Fruit fly (Drosophila melanogaster) Kc167 (cell line): ENCODE results near the gene mRpS33.

Source experiments
- Myc ChIP-seq: fragments of >200 bp; optimal IDR thresholded peaks from 2 replicates; lab custom pipeline; 2017; ENCODE audit warnings: missing external identifiers
- Sin3A ChIP-seq: fragments of >200 bp; optimal IDR thresholded peaks from 2 replicates; lab custom pipeline; 2018; ENCODE audit warnings: missing external identifiers
- h ChIP-seq: fragments of >200 bp; optimal IDR thresholded peaks from 3 replicates; lab custom pipeline; 2018; ENCODE audit warnings: missing external identifiers
- insv ChIP-seq: fragments of >200 bp; optimal IDR thresholded peaks from 3 replicates; lab custom pipeline; 2018; ENCODE audit warnings: missing external identifiers
- psq ChIP-seq: fragments of >200 bp; optimal IDR thresholded peaks from 2 replicates; lab custom pipeline; 2017; ENCODE audit warnings: missing external identifiers
- ttk ChIP-seq: sonication (Bioruptor generic); optimal IDR thresholded peaks from 2 replicates; lab custom pipeline; 2017; ENCODE audit warnings: missing external identifiers

mRpS33 gene

DNA sequence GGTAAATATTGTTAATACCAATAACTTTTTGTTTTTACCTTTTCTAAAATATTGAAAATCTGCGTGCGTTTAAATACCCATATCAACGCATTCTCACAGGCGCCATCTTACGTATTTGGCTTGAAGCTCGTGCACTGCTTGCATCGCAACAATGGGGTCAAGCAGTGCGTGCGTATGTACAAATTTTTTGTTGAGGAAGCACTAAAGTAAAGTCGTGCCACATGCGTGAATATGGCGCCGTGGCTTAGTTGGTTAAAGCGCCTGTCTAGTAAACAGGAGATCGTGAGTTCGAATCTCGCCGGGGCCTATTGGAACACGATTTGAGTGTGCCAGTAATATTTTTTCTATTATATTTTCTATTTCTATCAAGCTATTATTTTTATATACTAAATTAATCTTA is 4.7 kb downstream of the mRpS33 start:
- no peak for TF ChIP-seq Myc (lab: Kevin White, UChicago)
- no peak for TF ChIP-seq ttk (lab: Kevin White, UChicago)
- no peak for TF ChIP-seq insv (lab: Kevin White, UChicago)
- TF ChIP-seq psq (lab: Kevin White, UChicago), result no peak

DNA sequence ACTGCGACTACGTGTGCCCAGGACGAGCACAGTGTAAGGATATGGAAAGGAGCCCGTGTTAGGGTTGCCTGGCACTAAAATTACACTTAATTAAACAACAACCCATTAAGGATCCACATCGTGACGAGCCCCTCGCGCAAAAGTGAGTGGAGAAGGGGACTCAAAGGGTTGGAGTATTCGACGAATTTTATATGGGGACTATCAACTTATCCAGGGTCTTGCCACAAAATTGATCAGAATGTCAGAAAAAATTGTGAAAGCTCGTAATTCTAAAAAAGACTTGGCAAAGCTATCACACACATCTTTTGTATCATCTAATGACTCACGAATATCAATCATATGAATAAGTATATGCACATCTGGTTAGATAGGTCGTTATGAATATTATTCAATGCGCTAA is 6.0 kb downstream of the mRpS33 start, which contains the start of gene CG31279:
TSS of gene CG31279 (plus strand) at position 301 of the 400 bp plus-strand sequence.
- no peak for TF ChIP-seq h (lab: Kevin White, UChicago)
- no peak for TF ChIP-seq ttk (lab: Kevin White, UChicago)
- no peak for TF ChIP-seq insv (lab: Kevin White, UChicago)
- TF ChIP-seq Sin3A, result no peak
- no peak for TF ChIP-seq psq (lab: Kevin White, UChicago)
- TF ChIP-seq Myc (lab: Kevin White, UChicago), result no peak

DNA sequence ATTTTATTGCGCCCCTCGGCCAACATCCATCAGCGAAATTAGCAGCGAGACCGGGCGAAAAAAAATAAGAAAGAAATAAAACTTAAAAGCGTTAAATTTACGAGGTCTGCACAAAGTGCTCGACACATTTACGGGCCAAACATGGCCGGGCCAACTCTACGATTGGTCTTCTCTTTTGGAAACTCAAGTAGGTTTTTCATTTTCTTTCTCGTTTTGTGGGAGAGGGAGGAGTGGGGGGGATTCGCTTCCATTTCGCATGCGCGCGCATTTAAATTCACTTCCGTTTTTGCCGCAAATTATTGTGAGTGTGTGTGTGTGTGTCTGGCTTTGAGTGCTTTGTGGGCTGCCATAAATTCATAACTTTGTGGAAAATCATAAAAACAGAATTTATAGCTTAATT is 8.9 kb downstream of the mRpS33 start:
- no peak for TF ChIP-seq ttk (lab: Kevin White, UChicago)
- TF ChIP-seq Myc (lab: Kevin White, UChicago), result no peak
- TF ChIP-seq insv (lab: Kevin White, UChicago), result no peak

DNA sequence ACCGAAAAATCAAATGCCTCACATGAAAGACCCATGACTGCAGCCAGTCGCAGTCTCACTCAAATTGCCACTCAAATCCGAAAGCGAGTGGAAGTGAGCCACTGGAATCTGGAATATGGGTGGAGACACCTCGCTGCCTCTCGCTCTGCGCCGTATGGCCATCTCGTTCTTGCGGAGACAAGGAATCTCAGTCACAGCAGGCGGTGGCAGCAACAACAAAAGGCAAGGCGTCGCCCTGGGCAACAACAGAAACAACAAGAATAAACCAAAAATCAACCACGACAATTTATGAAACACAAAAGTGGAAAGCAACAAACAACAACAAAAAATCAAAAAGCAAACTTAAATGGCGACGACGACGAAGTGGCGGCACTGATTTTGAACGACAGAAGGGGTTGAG is 13.1 kb downstream of the mRpS33 start:
- TF ChIP-seq h (lab: Kevin White, UChicago), result no peak
- no peak for TF ChIP-seq Myc (lab: Kevin White, UChicago)
- no peak for TF ChIP-seq ttk (lab: Kevin White, UChicago)

DNA sequence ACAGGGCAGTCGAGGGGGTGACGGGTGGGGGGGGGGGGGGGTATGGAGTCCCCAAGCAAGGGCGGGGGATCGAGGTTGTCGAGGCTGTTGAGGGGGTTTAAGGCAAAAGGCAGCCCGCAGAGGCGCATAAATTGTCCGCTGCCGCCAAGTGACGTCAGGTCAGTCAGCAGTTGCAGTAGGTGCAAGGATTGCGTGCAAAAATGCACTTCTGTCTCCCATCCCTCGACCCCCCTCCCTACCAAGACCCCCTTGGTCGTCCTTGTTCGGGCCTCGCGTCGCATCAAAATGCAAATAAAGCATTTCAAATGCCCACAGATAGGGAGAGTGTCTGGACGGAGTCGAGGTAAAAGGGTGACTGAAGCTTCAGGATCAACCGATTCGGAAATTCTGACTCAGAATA is 19.9 kb downstream of the mRpS33 start:
- TF ChIP-seq psq (lab: Kevin White, UChicago) (no peak), Sin3A (no peak), insv (lab: Kevin White, UChicago) (no peak), Myc (lab: Kevin White, UChicago) (no peak), h (lab: Kevin White, UChicago) (no peak), ttk (lab: Kevin White, UChicago) (no peak)

DNA sequence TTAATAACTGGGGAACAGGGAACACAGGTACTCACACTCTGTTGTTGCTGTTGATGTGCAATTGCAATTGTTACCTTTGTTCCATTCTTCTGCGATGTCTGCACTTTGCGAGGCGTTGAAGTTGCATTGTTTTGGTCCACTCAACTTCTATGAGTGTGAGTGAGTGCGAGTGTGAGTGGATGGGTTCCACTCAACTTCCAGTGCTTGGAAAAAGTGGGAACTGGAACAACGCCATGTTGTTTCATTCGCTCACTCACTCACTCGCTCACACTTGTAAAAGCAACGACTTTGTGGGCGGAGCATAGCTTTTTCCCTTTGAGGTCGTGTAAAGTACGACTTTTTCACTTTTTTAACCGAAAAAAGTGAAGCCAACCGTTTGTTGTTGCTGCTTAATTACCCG is 22.7 kb downstream of the mRpS33 start:
- no peak for TF ChIP-seq ttk (lab: Kevin White, UChicago)
- no peak for TF ChIP-seq Myc (lab: Kevin White, UChicago)
- TF ChIP-seq insv (lab: Kevin White, UChicago), result no peak
- TF ChIP-seq h (lab: Kevin White, UChicago), result no peak
- TF ChIP-seq Sin3A, result no peak
- no peak for TF ChIP-seq psq (lab: Kevin White, UChicago)

DNA sequence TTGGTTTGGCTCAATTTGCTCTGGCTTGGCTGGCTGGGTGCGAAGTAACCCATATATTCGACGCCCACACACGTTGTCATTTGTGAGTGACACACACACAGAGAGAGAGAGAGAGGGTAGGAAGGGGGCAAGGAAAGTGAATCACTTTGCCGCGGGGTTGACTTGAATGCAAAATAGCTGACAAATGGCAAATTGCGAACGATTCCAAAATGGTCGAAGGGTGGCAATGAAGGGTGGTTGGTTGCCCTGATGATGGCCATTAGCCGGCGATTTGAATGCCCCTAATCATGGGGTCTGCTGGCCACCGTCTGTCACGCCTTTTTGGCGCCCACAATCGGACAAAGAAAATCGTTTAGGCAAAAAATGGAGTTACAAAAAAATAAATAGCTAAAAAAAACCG is 25.7 kb downstream of the mRpS33 start:
- TF ChIP-seq Sin3A (no peak), psq (lab: Kevin White, UChicago) (no peak), insv (lab: Kevin White, UChicago) (no peak), h (lab: Kevin White, UChicago) (no peak), Myc (lab: Kevin White, UChicago) (no peak), ttk (lab: Kevin White, UChicago) (no peak)

DNA sequence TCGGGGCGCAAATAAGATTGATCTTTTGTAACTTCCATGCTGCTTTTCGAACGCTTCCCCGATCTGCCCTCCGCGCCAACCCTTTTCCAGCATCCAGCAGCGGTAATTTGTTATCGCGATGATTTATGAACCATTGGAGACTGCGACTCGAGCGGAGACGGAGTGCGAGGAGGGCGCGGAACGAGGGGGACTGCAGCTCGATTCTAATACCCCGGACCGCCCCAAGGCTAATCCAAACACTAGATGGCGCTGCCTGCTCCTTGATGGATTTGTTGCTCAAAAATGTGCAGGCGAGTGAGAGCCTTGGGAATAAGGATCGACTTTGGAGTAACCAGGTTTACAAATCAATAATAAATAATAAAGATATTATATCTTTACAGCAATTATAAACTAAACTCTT is 28.0 kb downstream of the mRpS33 start:
- TF ChIP-seq ttk (lab: Kevin White, UChicago) (no peak), Myc (lab: Kevin White, UChicago) (no peak), insv (lab: Kevin White, UChicago) (no peak), psq (lab: Kevin White, UChicago) (no peak), Sin3A (no peak), h (lab: Kevin White, UChicago) (no peak)

DNA sequence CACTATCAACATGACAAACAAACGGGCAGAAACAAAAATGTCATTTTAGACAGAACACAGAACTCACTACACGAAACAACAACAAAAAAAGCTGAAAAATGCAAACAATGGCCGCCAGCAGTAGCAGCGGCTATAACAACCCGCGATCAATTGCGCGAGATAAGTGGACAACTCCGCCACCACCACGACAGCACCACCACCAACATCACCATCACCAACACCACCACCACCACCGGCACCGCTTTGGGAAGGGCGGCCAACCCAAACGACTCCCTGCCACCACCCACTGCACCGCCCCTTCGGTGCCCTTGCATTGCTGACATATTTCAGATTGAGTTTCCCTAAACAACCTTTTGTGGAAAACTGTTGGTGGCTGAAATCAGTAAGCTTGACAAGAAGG is 29.8 kb downstream of the mRpS33 start:
- TF ChIP-seq h (lab: Kevin White, UChicago) (no peak), Sin3A (no peak), insv (lab: Kevin White, UChicago) (no peak), Myc (lab: Kevin White, UChicago) (no peak), psq (lab: Kevin White, UChicago) (no peak), ttk (lab: Kevin White, UChicago) (no peak)

DNA sequence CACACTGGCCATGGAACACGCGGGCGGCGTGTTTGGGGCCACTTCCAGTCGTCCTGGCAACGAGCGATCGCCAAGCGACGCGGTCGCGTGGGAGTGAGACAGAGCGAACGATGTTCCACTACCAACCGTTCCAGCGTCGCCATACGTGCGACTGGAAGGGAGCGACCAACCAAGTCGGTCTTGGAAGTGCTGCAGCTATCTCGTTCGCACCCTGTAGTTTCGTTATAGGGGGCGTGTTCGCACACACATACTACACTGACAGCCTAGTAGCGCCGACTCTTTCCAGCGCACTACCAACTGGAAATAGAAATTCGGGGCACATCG is 32.7 kb downstream of the mRpS33 start:
- TF ChIP-seq h (lab: Kevin White, UChicago) (no peak), Sin3A (no peak), insv (lab: Kevin White, UChicago) (no peak), Myc (lab: Kevin White, UChicago) (no peak), psq (lab: Kevin White, UChicago) (no peak), ttk (lab: Kevin White, UChicago) (no peak)

DNA sequence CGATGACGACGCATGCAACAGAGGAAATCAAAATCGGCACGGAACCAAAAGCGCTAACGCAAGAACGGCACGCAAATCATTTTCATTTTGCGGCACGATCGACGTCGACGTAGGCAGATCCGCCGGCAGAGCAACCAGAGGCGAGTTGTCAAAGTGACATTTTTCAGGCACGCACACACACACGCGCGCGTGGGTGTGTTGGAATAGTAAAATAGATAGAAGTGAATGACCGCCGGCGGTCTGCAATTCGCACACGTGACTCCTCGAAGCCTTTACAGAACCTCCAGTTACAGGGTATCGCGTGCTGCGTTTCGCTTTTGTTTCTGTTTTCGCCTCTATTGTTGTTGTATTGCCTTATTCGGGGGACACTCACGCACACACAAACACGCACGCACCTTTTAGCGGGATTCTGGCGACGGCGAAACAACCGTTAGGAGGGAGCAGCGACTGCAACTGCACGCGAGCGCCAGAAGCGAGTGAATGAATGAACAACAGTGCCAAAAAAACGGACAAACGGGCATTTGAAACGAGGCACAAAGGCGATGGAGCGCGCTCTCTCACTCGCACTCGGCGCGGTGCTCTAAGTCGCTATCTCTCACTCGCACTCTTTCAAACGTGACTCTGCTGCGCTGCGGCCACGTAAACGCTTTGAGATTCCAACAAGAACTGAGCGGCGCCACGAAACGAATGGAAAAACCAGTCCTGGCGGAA is 33.2 kb downstream of the mRpS33 start, which contains the start of gene ss:
TSS of gene ss (minus strand) at position 668 of the 711 bp plus-strand sequence.
- no peak for TF ChIP-seq insv (lab: Kevin White, UChicago)
- no peak for TF ChIP-seq ttk (lab: Kevin White, UChicago)
- no peak for TF ChIP-seq Sin3A
- no peak for TF ChIP-seq h (lab: Kevin White, UChicago)

DNA sequence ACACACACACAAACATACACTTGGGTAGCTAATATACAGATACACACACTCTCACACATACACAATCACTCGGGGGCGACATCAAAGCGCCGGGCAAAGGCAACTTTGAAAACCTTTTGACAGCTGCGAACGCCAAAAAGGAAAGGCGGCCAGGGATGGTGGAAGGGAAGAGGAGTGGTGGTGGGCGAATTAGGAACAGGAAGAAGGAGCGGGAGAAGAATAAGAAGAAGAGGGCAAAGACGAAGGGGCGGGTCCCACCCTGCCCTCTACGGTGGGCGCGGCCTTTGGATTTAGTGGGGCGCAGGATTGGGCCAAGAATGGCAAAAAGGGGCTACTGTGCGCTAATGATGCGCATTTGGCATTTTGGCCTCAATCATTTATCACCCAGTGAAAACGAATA is 39.8 kb downstream of the mRpS33 start:
- TF ChIP-seq psq (lab: Kevin White, UChicago), result no peak
- TF ChIP-seq Sin3A, result no peak
- TF ChIP-seq insv (lab: Kevin White, UChicago), result no peak
- TF ChIP-seq ttk (lab: Kevin White, UChicago), result no peak
- TF ChIP-seq Myc (lab: Kevin White, UChicago), result no peak
- no peak for TF ChIP-seq h (lab: Kevin White, UChicago)
